Worm (Caenorhabditis elegans) whole organism, late embryonic: ENCODE measurements around the gene Y5H2A.1.

ENCODE experiments used
- C38D4.7 ChIP-seq: fragments of 200-800 bp; sonication (Bioruptor generic); optimal IDR thresholded peaks from 2 replicates; lab custom pipeline; 2018; ENCODE audit warnings: mild to moderate bottlenecking, missing genetic modification characterization, moderate library complexity, missing compliant biosample characterization
- K09A11.1 ChIP-seq: sonication (generic microtip); optimal IDR thresholded peaks from 2 replicates; lab custom pipeline; 2017; ENCODE audit warnings: antibody characterized with exemption, mild to moderate bottlenecking, missing genetic modification characterization, missing compliant biosample characterization; ENCODE audit not compliant: insufficient read depth
- ahr-1 ChIP-seq: sonication (generic microtip); optimal IDR thresholded peaks from 2 replicates; lab custom pipeline; 2016; ENCODE audit warnings: missing genetic modification characterization, missing compliant biosample characterization
- ceh-24 ChIP-seq: sonication (generic microtip); optimal IDR thresholded peaks from 2 replicates; lab custom pipeline; 2016; ENCODE audit warnings: mild to moderate bottlenecking, missing genetic modification characterization, missing compliant biosample characterization
- ceh-30 ChIP-seq: fragments of 150-350 bp; optimal IDR thresholded peaks from 2 replicates; lab custom pipeline; 2014; ENCODE audit warnings: missing biosample characterization, missing genetic modification characterization
- ceh-31 ChIP-seq: sonication (generic microtip); optimal IDR thresholded peaks from 2 replicates; lab custom pipeline; 2016; ENCODE audit warnings: missing genetic modification characterization, missing compliant biosample characterization
- ceh-34 ChIP-seq: sonication (generic microtip); optimal IDR thresholded peaks from 2 replicates; lab custom pipeline; 2016; ENCODE audit warnings: mild to moderate bottlenecking, missing genetic modification characterization, missing compliant biosample characterization
- ceh-48 ChIP-seq: sonication (generic microtip); optimal IDR thresholded peaks from 2 replicates; lab custom pipeline; 2016; ENCODE audit warnings: missing genetic modification characterization, inconsistent platforms, missing compliant biosample characterization
- ceh-6 ChIP-seq: fragments of 200-800 bp; sonication (Bioruptor generic); optimal IDR thresholded peaks from 2 replicates; lab custom pipeline; 2018; ENCODE audit warnings: mild to moderate bottlenecking, missing genetic modification characterization, missing compliant biosample characterization
- ceh-9 ChIP-seq: sonication (generic microtip); optimal IDR thresholded peaks from 2 replicates; lab custom pipeline; 2016; ENCODE audit warnings: mild to moderate bottlenecking, missing genetic modification characterization, inconsistent platforms, missing compliant biosample characterization
- che-1 ChIP-seq: sonication (generic microtip); optimal IDR thresholded peaks from 2 replicates; lab custom pipeline; 2016; ENCODE audit warnings: mild to moderate bottlenecking, missing genetic modification characterization, missing compliant biosample characterization
- fkh-6 ChIP-seq: sonication (generic microtip); optimal IDR thresholded peaks from 2 replicates; lab custom pipeline; 2016; ENCODE audit warnings: missing genetic modification characterization, missing compliant biosample characterization
- gmeb-2 ChIP-seq: sonication (generic microtip); optimal IDR thresholded peaks from 2 replicates; lab custom pipeline; 2016; ENCODE audit warnings: missing genetic modification characterization, inconsistent platforms, missing compliant biosample characterization
- hlh-13 ChIP-seq: fragments of 200-800 bp; sonication (Bioruptor generic); optimal IDR thresholded peaks from 2 replicates; lab custom pipeline; 2018; ENCODE audit warnings: mild to moderate bottlenecking, missing genetic modification characterization, missing compliant biosample characterization
- hlh-15 ChIP-seq: sonication (generic microtip); optimal IDR thresholded peaks from 2 replicates; lab custom pipeline; 2016; ENCODE audit warnings: missing genetic modification characterization, missing compliant biosample characterization
- hlh-30 ChIP-seq: sonication (generic microtip); optimal IDR thresholded peaks from 2 replicates; lab custom pipeline; 2017; ENCODE audit warnings: antibody characterized with exemption, missing genetic modification characterization, missing compliant biosample characterization; ENCODE audit not compliant: insufficient read depth
- mec-3 ChIP-seq: sonication (generic microtip); optimal IDR thresholded peaks from 2 replicates; lab custom pipeline; 2016; ENCODE audit warnings: borderline replicate concordance, missing genetic modification characterization, missing compliant biosample characterization
- nfya-1 ChIP-seq: sonication (generic microtip); optimal IDR thresholded peaks from 2 replicates; lab custom pipeline; 2017; ENCODE audit warnings: missing genetic modification characterization, mild to moderate bottlenecking, missing compliant biosample characterization, antibody characterized with exemption, moderate library complexity
- nhr-11 ChIP-seq: fragments of 150-350 bp; optimal IDR thresholded peaks from 2 replicates; lab custom pipeline; 2014; ENCODE audit warnings: missing biosample characterization, missing genetic modification characterization
- nhr-232 ChIP-seq: sonication (generic microtip); optimal IDR thresholded peaks from 2 replicates; lab custom pipeline; 2016; ENCODE audit warnings: missing genetic modification characterization, missing compliant biosample characterization
- npax-4 ChIP-seq: sonication (generic microtip); optimal IDR thresholded peaks from 2 replicates; lab custom pipeline; 2016; ENCODE audit warnings: missing genetic modification characterization, missing compliant biosample characterization
- pax-1 ChIP-seq: fragments of 150-350 bp; optimal IDR thresholded peaks from 2 replicates; lab custom pipeline; 2014; ENCODE audit warnings: missing biosample characterization, missing genetic modification characterization
- pqm-1 ChIP-seq: sonication (generic microtip); optimal IDR thresholded peaks from 2 replicates; lab custom pipeline; 2016; ENCODE audit warnings: missing genetic modification characterization, missing compliant biosample characterization
- ref-2 ChIP-seq: sonication (generic microtip); optimal IDR thresholded peaks from 2 replicates; lab custom pipeline; 2016; ENCODE audit warnings: missing genetic modification characterization, missing compliant biosample characterization
- sox-4 ChIP-seq: sonication (generic microtip); optimal IDR thresholded peaks from 2 replicates; lab custom pipeline; 2017; ENCODE audit warnings: mild to moderate bottlenecking, missing genetic modification characterization, inconsistent platforms, missing compliant biosample characterization
- unc-3 ChIP-seq, 2 experiments: fragments of 200-800 bp in 1 of 2; sonication (Bioruptor generic) in 1 of 2; sonication (generic microtip) in 1 of 2; conservative IDR thresholded peaks in 1 of 2; optimal IDR thresholded peaks in 1 of 2; 2 replicates each; pipeline versions ENCODE4 v1.3.6 to Lab custom; 2016 to 2022; ENCODE audit warnings: missing compliant biosample characterization in 2 of 2, missing genetic modification characterization in 2 of 2, missing genetic modification reagents in 1 of 2
- unc-42 ChIP-seq: sonication (generic microtip); optimal IDR thresholded peaks from 2 replicates; lab custom pipeline; 2016; ENCODE audit warnings: missing genotype, missing genetic modification characterization, missing compliant biosample characterization
- unc-86 ChIP-seq: sonication (generic microtip); optimal IDR thresholded peaks from 2 replicates; lab custom pipeline; 2016; ENCODE audit warnings: missing genetic modification characterization, missing compliant biosample characterization
- zip-5 ChIP-seq: sonication (generic microtip); optimal IDR thresholded peaks from 2 replicates; lab custom pipeline; 2016; ENCODE audit warnings: missing genetic modification characterization, missing compliant biosample characterization
- ztf-16 ChIP-seq: sonication (generic microtip); optimal IDR thresholded peaks from 2 replicates; lab custom pipeline; 2017; ENCODE audit warnings: missing genetic modification characterization, missing compliant biosample characterization

Y5H2A.1 gene

DNA sequence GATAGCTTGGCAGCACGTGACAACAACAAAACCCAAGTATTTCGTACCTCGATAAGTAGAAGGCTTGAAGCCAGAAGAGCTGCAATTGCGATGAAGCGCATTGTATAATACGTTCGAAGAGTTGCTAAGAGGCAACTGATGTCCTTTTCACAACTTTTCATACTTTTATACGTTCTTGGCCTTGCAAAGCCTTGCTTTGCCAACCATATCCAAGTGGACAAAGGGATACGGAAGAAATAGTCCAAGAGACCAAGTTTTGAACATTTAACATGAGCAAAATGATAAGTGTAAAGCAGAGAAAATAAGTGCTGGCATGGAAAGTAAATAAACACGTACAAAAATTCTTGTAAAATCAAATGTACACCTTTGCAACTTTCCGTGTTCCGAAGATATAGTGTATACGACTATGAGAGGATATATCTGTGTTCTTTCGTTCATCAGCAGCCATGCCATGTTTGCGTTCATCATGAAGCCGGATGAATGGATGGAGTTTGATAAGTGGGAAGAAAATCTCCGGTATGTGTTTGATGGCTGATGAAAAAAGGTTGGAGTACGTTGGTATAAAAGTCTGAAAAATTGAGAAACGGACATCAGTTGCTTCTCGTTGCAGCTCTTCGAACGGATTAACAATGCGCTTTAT, 2.7 kb upstream of the Y5H2A.1 start, which contains the start of the genes Y5H2A.4 and abu-4:
Gene Y5H2A.4, minus strand, starts transcription at position 101 of the 640 bp plus-strand sequence.
Gene abu-4, plus strand, starts transcription at position 590 of the 640 bp plus-strand sequence.
- no peak for TF ChIP-seq C38D4.7 (GFP tag; lab: Kevin White, UChicago)
- TF ChIP-seq unc-3 (GFP tag; conservative IDR thresholded peaks at IDR 0.05; lab: Robert Waterston, UW) = no peak
- TF ChIP-seq unc-3 (tag; optimal IDR thresholded peaks at IDR 0.05; lab: Kevin White, UChicago) = no peak
- TF ChIP-seq fkh-6 (tag; lab: Kevin White, UChicago) = no peak
- no peak for TF ChIP-seq unc-42 (tag; lab: Kevin White, UChicago)
- TF ChIP-seq nhr-11 (tag; lab: Kevin White, UChicago) = no peak

DNA sequence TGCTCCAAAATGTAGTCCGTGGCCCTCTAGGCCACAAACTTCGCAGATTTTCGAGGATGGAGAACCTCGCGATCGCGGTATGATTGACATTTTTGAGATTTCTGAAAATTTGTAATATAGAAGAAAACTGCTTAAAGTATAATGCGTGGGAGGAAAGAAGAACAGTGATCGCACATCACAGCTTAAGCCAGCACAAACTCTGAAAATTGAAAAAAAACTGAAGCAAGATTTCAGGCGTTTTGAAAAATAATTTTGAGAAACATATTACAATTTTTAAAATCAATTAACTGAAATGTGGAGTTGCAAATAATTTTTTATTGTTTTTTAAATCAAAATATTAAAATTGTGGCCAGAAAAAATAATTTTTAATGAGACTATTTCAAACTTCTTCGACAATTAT, 4.7 kb downstream of the Y5H2A.1 start, which contains the start of gene nhr-275:
Gene nhr-275, minus strand, starts transcription at position 101 of the 400 bp plus-strand sequence.
- TF ChIP-seq ztf-16 (tag; lab: Kevin White, UChicago) = no peak
- TF ChIP-seq unc-86 (tag; lab: Kevin White, UChicago) = no peak
- no peak for TF ChIP-seq ref-2 (tag; lab: Kevin White, UChicago)
- TF ChIP-seq ceh-24 (tag; lab: Kevin White, UChicago) = no peak
- no peak for TF ChIP-seq sox-4 (tag; lab: Kevin White, UChicago)

DNA sequence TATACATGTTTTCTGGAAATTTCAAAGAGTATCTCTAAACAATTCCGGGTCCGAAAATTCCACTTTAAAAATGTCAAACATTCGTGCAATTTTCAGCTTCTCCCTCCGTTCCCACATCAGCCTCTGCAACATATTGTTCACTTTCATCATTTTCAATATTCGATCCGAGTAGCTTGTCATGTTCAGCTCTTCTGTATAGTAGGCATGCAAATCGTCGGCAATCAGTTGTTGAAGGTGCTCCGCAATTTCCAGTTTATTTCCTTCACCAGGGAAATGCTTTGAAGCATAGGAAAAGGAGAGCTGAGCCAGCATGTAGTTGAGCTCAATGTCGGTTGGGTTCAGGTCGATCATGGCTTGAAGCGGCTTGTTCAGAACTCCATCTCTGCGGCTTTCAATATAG, 6.7 kb downstream of the Y5H2A.1 start:
- TF ChIP-seq ceh-34 (tag; lab: Kevin White, UChicago) (no peak), hlh-30 (tag; lab: Kevin White, UChicago) (no peak), nfya-1 (tag; lab: Kevin White, UChicago) (no peak), ceh-9 (no peak)

DNA sequence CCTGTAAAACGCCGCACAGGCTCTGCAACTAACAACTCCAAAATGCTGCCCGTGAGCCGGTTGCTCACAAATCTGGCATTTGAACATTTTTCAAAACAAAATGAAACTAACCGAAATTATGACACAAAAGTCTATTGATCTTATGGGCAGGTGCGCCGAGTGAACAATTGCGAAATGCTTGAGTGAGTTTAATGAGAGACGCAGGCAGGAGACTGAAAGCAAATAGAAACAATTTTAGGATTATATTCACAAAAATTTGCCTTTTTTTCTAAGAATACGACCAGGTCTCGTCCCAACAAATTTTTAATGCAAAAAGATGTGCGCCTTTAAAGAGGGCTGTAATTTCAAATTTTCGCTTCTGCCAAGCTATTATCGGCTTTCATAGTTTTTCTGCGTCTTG, 7.2 kb downstream of the Y5H2A.1 start, which contains the start of gene nhr-183:
Gene nhr-183, minus strand, starts transcription at position 180 of the 400 bp plus-strand sequence.
- TF ChIP-seq nhr-232 (tag; lab: Kevin White, UChicago) (no peak), pax-1 (peak; percentile 69), ahr-1 (tag; lab: Kevin White, UChicago) (no peak), unc-3 (GFP tag; conservative IDR thresholded peaks at IDR 0.05; lab: Robert Waterston, UW) (no peak), unc-3 (tag; optimal IDR thresholded peaks at IDR 0.05; lab: Kevin White, UChicago) (no peak)

- TF ChIP-seq K09A11.1 (tag; lab: Kevin White, UChicago) = no peak
- TF ChIP-seq pqm-1 (tag; lab: Kevin White, UChicago) = no peak
- no peak for TF ChIP-seq unc-3 (GFP tag; conservative IDR thresholded peaks at IDR 0.05; lab: Robert Waterston, UW)
- no peak for TF ChIP-seq unc-3 (tag; optimal IDR thresholded peaks at IDR 0.05; lab: Kevin White, UChicago)
- no peak for TF ChIP-seq npax-4 (tag; lab: Kevin White, UChicago)
- no peak for TF ChIP-seq gmeb-2
- TF ChIP-seq hlh-15 (tag; lab: Kevin White, UChicago) = no peak
- no peak for TF ChIP-seq ceh-31 (tag; lab: Kevin White, UChicago)
- no peak for TF ChIP-seq ahr-1 (tag; lab: Kevin White, UChicago)
- TF ChIP-seq, all 69 proteins: peak for 0
Measured at ce11 chrV:2260660-2261059, 11.0 kb downstream of the Y5H2A.1 start, which contains the start of gene F41B5.12. TSS of gene F41B5.12 (plus strand) at chrV:2260960.

- TF ChIP-seq mec-3 (no peak), hlh-13 (no peak), ceh-6 (no peak), zip-5 (no peak), K09A11.1 (tag; lab: Kevin White, UChicago) (no peak), ceh-48 (tag; lab: Kevin White, UChicago) (no peak), che-1 (tag; lab: Kevin White, UChicago) (no peak), ceh-30 (tag; lab: Kevin White, UChicago) (no peak)
Measured at ce11 chrV:2259750-2260149, 11.9 kb downstream of the Y5H2A.1 start, which contains the start of gene nhr-182. TSS of gene nhr-182 (minus strand) at chrV:2259927.
